Worm (Caenorhabditis elegans) whole organism, L4 larva: ENCODE results near the gene chil-23.
A peak's percentile ranks its signal among the peaks of the same experiment; 100 is the strongest.

ENCODE experiments used
- F44E2.7 ChIP-seq: fragments of 200-800 bp; sonication (Bioruptor generic); IDR thresholded peaks from 2 replicates; pipeline ENCODE4 v2.1.2; 2022; ENCODE audit warnings: missing genetic modification characterization, missing compliant biosample characterization
- R02D3.7 ChIP-seq: fragments of 150-350 bp; sonication (generic microtip); optimal IDR thresholded peaks from 3 replicates; lab custom pipeline; 2014; ENCODE audit warnings: missing biosample characterization, missing genetic modification characterization
- Y48G9A.11 ChIP-seq: fragments of 200-800 bp; sonication (Bioruptor generic); IDR thresholded peaks from 2 replicates; pipeline ENCODE4 v1.3.6; 2022; ENCODE audit warnings: missing genetic modification reagents, missing genetic modification characterization, missing compliant biosample characterization
- Y75B8A.6 ChIP-seq: fragments of 200-800 bp; sonication (Bioruptor generic); IDR thresholded peaks from 2 replicates; pipeline ENCODE4 v1.3.6; 2022; ENCODE audit warnings: missing genetic modification reagents, missing genetic modification characterization, missing compliant biosample characterization
- ZK337.2 ChIP-seq: fragments of 200-800 bp; sonication (Bioruptor generic); IDR thresholded peaks from 2 replicates; pipeline ENCODE4 v1.3.6; 2022; ENCODE audit warnings: missing genetic modification reagents, missing genetic modification characterization, missing compliant biosample characterization
- aha-1 ChIP-seq: fragments of 150-350 bp; peaks from one replicate; lab custom pipeline; 2014; ENCODE audit warnings: missing biosample characterization, missing genetic modification characterization
- attf-4 ChIP-seq: sonication (generic microtip); optimal IDR thresholded peaks from 3 replicates; lab custom pipeline; 2017; ENCODE audit warnings: missing biosample characterization, missing genetic modification characterization
- ceh-82 ChIP-seq: sonication (generic microtip); optimal IDR thresholded peaks from 2 replicates; lab custom pipeline; 2017; ENCODE audit warnings: missing biosample characterization, missing genetic modification characterization
- ces-1 ChIP-seq: fragments of 150-350 bp; sonication (generic microtip); optimal IDR thresholded peaks from 4 replicates; lab custom pipeline; 2014; ENCODE audit warnings: missing biosample characterization, missing genetic modification reagents, missing genetic modification characterization
- ctbp-1 ChIP-seq: fragments of 200-800 bp; sonication (Bioruptor generic); IDR thresholded peaks from 2 replicates; pipeline ENCODE4 v1.3.6; 2022; ENCODE audit warnings: missing genetic modification reagents, missing genetic modification characterization, missing compliant biosample characterization
- daf-12 ChIP-seq: fragments of 150-350 bp; optimal IDR thresholded peaks from 2 replicates; lab custom pipeline; 2014; ENCODE audit warnings: missing biosample characterization, missing genetic modification reagents, missing genetic modification characterization
- daf-16 ChIP-seq, 3 experiments: sonication (generic microtip); optimal IDR thresholded peaks; 2 replicates each; lab custom pipeline; 2016 to 2017; ENCODE audit warnings: missing genetic modification characterization in 3 of 3, missing genetic modification reagents in 3 of 3, mild to moderate bottlenecking in 2 of 3, missing compliant biosample characterization in 2 of 3, missing biosample characterization in 1 of 3, moderate library complexity in 1 of 3
- daf-19 ChIP-seq: fragments of 200-800 bp; sonication (Bioruptor generic); conservative IDR thresholded peaks from 2 replicates; pipeline ENCODE4 v1.3.6; 2022; ENCODE audit warnings: missing genetic modification characterization, missing compliant biosample characterization
- dmd-6 ChIP-seq: fragments of 200-800 bp; sonication (Bioruptor generic); IDR thresholded peaks from 2 replicates; pipeline ENCODE4 v1.3.6; 2022; ENCODE audit warnings: missing genetic modification reagents, missing genetic modification characterization, missing compliant biosample characterization
- dve-1 ChIP-seq: sonication (generic microtip); optimal IDR thresholded peaks from 2 replicates; lab custom pipeline; 2017; ENCODE audit warnings: antibody characterized with exemption, mild to moderate bottlenecking, missing genetic modification characterization, missing compliant biosample characterization; ENCODE audit not compliant: insufficient read depth
- egl-27 ChIP-seq: sonication (generic microtip); optimal IDR thresholded peaks from 3 replicates; lab custom pipeline; 2017; ENCODE audit warnings: missing biosample characterization, missing genetic modification reagents, missing genetic modification characterization
- gei-8 ChIP-seq: fragments of 200-800 bp; sonication (Bioruptor generic); optimal IDR thresholded peaks from 2 replicates; lab custom pipeline; 2018; ENCODE audit warnings: mild to moderate bottlenecking, missing genetic modification characterization, missing compliant biosample characterization
- hif-1 ChIP-seq, 2 experiments: sonication (generic microtip); optimal IDR thresholded peaks; 2 replicates each; lab custom pipeline; 2016 to 2017; ENCODE audit warnings: missing compliant biosample characterization in 2 of 2, missing genetic modification characterization in 2 of 2, missing genetic modification reagents in 2 of 2, missing genotype in 2 of 2, mild to moderate bottlenecking in 1 of 2
- hlh-11 ChIP-seq: fragments of 200-800 bp; sonication (Bioruptor generic); optimal IDR thresholded peaks from 2 replicates; lab custom pipeline; 2018; ENCODE audit warnings: mild to moderate bottlenecking, missing genetic modification characterization, missing compliant biosample characterization
- hlh-30 ChIP-seq: sonication (generic microtip); optimal IDR thresholded peaks from 2 replicates; lab custom pipeline; 2017; ENCODE audit warnings: antibody characterized with exemption, mild to moderate bottlenecking, missing genetic modification characterization, missing compliant biosample characterization; ENCODE audit not compliant: insufficient read depth
- lin-15B ChIP-seq: fragments of 150-350 bp; sonication (generic microtip); optimal IDR thresholded peaks from 3 replicates; lab custom pipeline; 2014; ENCODE audit warnings: missing biosample characterization, missing genetic modification characterization
- lin-29 ChIP-seq: fragments of 200-800 bp; sonication (Bioruptor generic); IDR thresholded peaks from 2 replicates; pipeline ENCODE4 v1.3.6; 2022; ENCODE audit warnings: missing genetic modification reagents, missing genetic modification characterization, missing compliant biosample characterization
- lsy-2 ChIP-seq, 2 experiments: fragments of 150-350 bp in 1 of 2; sonication (generic microtip) in 1 of 2; optimal IDR thresholded peaks; 2 replicates each; lab custom pipeline; 2014 to 2017; ENCODE audit warnings: missing biosample characterization in 2 of 2, missing genetic modification characterization in 2 of 2
- madf-9 ChIP-seq: fragments of 200-800 bp; sonication (Bioruptor generic); conservative IDR thresholded peaks from 2 replicates; pipeline ENCODE4 v1.3.6; 2022; ENCODE audit warnings: missing genetic modification reagents, missing genetic modification characterization, missing compliant biosample characterization
- mdl-1 ChIP-seq, 2 experiments: fragments of 150-350 bp in 1 of 2; sonication (generic microtip) in 1 of 2; optimal IDR thresholded peaks; 2 replicates each; lab custom pipeline; 2014 to 2017; ENCODE audit warnings: missing biosample characterization in 2 of 2, missing genetic modification characterization in 2 of 2
- mdt-29 ChIP-seq: fragments of 200-800 bp; sonication (Bioruptor generic); IDR thresholded peaks from 2 replicates; pipeline ENCODE4 v1.3.6; 2022; ENCODE audit warnings: missing genetic modification reagents, missing genetic modification characterization, missing compliant biosample characterization
- mep-1 ChIP-seq: fragments of 150-350 bp; sonication (generic microtip); optimal IDR thresholded peaks from 3 replicates; lab custom pipeline; 2014; ENCODE audit warnings: missing biosample characterization, missing genetic modification characterization
- nhr-10 ChIP-seq: fragments of 150-350 bp; optimal IDR thresholded peaks from 2 replicates; lab custom pipeline; 2014; ENCODE audit warnings: missing biosample characterization, missing genetic modification characterization
- nhr-11 ChIP-seq: fragments of 150-350 bp; optimal IDR thresholded peaks from 2 replicates; lab custom pipeline; 2014; ENCODE audit warnings: missing biosample characterization, missing genetic modification characterization
- nhr-28 ChIP-seq: fragments of 150-350 bp; optimal IDR thresholded peaks from 2 replicates; lab custom pipeline; 2014; ENCODE audit warnings: missing biosample characterization, missing genetic modification characterization
- nhr-48 ChIP-seq: sonication (generic microtip); optimal IDR thresholded peaks from 2 replicates; lab custom pipeline; 2016; ENCODE audit warnings: mild to moderate bottlenecking, missing genetic modification characterization, missing compliant biosample characterization
- nhr-6 ChIP-seq: fragments of 150-350 bp; optimal IDR thresholded peaks from 2 replicates; lab custom pipeline; 2014; ENCODE audit warnings: missing biosample characterization, missing genetic modification characterization
- php-3 ChIP-seq: fragments of 200-800 bp; sonication (Bioruptor generic); IDR thresholded peaks from 2 replicates; pipeline ENCODE4 v1.3.6; 2022; ENCODE audit warnings: missing genetic modification reagents, missing genetic modification characterization, missing compliant biosample characterization
- sdz-12 ChIP-seq: fragments of 200-800 bp; sonication (Bioruptor generic); optimal IDR thresholded peaks from 2 replicates; lab custom pipeline; 2018; ENCODE audit warnings: mild to moderate bottlenecking, missing genetic modification characterization, missing compliant biosample characterization
- snpc-1.2 ChIP-seq: fragments of 200-800 bp; sonication (Bioruptor generic); IDR thresholded peaks from 2 replicates; pipeline ENCODE4 v1.3.6; 2022; ENCODE audit warnings: missing genetic modification reagents, missing genetic modification characterization, missing compliant biosample characterization
- unc-130 ChIP-seq: sonication (generic microtip); optimal IDR thresholded peaks from 2 replicates; lab custom pipeline; 2016; ENCODE audit warnings: missing genetic modification reagents, missing genetic modification characterization, missing compliant biosample characterization
- unc-62 ChIP-seq, 3 experiments: fragments of 150-350 bp in 1 of 3; sonication (generic microtip); optimal IDR thresholded peaks in 2 of 3; peaks in 1 of 3; 1 replicate in 1 of 3; 2 replicates in 2 of 3; lab custom pipeline; 2014 to 2017; ENCODE audit warnings: missing biosample characterization in 3 of 3, missing genetic modification characterization in 3 of 3, missing genetic modification reagents in 3 of 3, missing genotype in 1 of 3
- zag-1 ChIP-seq: fragments of 150-350 bp; optimal IDR thresholded peaks from 2 replicates; lab custom pipeline; 2014; ENCODE audit warnings: missing biosample characterization, missing genetic modification characterization
- zfp-2 ChIP-seq: sonication (generic microtip); optimal IDR thresholded peaks from 2 replicates; lab custom pipeline; 2016; ENCODE audit warnings: mild to moderate bottlenecking, missing genetic modification characterization, missing compliant biosample characterization
- zip-11 ChIP-seq: fragments of 200-800 bp; sonication (Bioruptor generic); IDR thresholded peaks from 2 replicates; pipeline ENCODE4 v1.3.6; 2022; ENCODE audit warnings: missing genetic modification characterization, missing compliant biosample characterization
- zip-2 ChIP-seq: fragments of 150-350 bp; optimal IDR thresholded peaks from 2 replicates; lab custom pipeline; 2014; ENCODE audit warnings: missing biosample characterization, missing genetic modification characterization

The chil-23 gene

ce11 chrII:9500926-9501325 lies 32.5 kb upstream of the chil-23 start (continued):
- TF ChIP-seq nhr-11: peak; percentile 12
- peak; percentile 92 for TF ChIP-seq nhr-28
- peak in 1 of 2 experiments; percentile 49 for TF ChIP-seq hif-1 (tag; optimal IDR thresholded peaks at IDR 0.05; lab: Kevin White, UChicago)

ce11 chrII:9498589-9498988 lies 30.2 kb upstream of the chil-23 start:
- TF ChIP-seq hlh-11 (tag; lab: Kevin White, UChicago): peak; percentile 60
- no peak for TF ChIP-seq daf-16 (GFP tag; optimal IDR thresholded peaks at IDR 0.05; lab: Kevin White, UChicago)
- TF ChIP-seq daf-16 (tag; optimal IDR thresholded peaks at IDR 0.05; lab: Kevin White, UChicago): peak; percentile 31
- no peak for TF ChIP-seq nhr-48 (tag; lab: Kevin White, UChicago)
- no peak for TF ChIP-seq F44E2.7 (GFP tag; lab: Robert Waterston, UW)
- TF ChIP-seq dmd-6 (GFP tag; lab: Robert Waterston, UW): peak; percentile 90
- peak; percentile 32 for TF ChIP-seq dve-1 (tag; lab: Kevin White, UChicago)
- TF ChIP-seq nhr-28: peak; percentile 45
- TF ChIP-seq php-3 (GFP tag; lab: Robert Waterston, UW): 0 out of 2 replicates have a peak, but pooled peaks have one; percentile 13
- 0 out of 2 replicates have a peak, but pooled peaks have one; percentile 25 for TF ChIP-seq mdt-29 (GFP tag; lab: Robert Waterston, UW)
- TF ChIP-seq lsy-2 (tag; optimal IDR thresholded peaks at IDR 0.05; lab: Kevin White, UChicago): peak in 1 of 2 experiments; percentile 15

- TF ChIP-seq ctbp-1 (GFP tag; lab: Robert Waterston, UW) (peak; percentile 52; the same call in 1 of the 2 replicates), mep-1 (tag; lab: Kevin White, UChicago) (peak; percentile 25), lsy-2 (tag; optimal IDR thresholded peaks at IDR 0.05; lab: Kevin White, UChicago) (peak in 1 of 2 experiments; percentile 14), zfp-2 (tag; lab: Kevin White, UChicago) (no peak)
These were observed 28.9 kb upstream of the chil-23 start for ce11 chrII:9497309-9497708.

ce11 chrII:9493242-9494058 lies 25.0 kb upstream of the chil-23 start:
- TF ChIP-seq php-3 (GFP tag; lab: Robert Waterston, UW) (no peak), nhr-6 (tag; lab: Kevin White, UChicago) (no peak), ces-1 (GFP tag; lab: Kevin White, UChicago) (no peak), unc-130 (no peak), mdl-1 (tag; optimal IDR thresholded peaks at IDR 0.05; lab: Kevin White, UChicago) (peak in 1 of 2 experiments; percentile 25), mep-1 (tag; lab: Kevin White, UChicago) (no peak), unc-62 (GFP tag; optimal IDR thresholded peaks at IDR 0.05 in 1 of 2; lab: Kevin White, UChicago) (peak in 1 of 2 experiments; percentile 59), unc-62 (tag; optimal IDR thresholded peaks at IDR 0.05; lab: Kevin White, UChicago) (no peak), mdt-29 (GFP tag; lab: Robert Waterston, UW) (no peak), madf-9 (GFP tag; lab: Robert Waterston, UW) (no peak), hlh-30 (tag; lab: Kevin White, UChicago) (peak; percentile 56), ZK337.2 (GFP tag; lab: Robert Waterston, UW) (no peak), lin-15B (tag; lab: Kevin White, UChicago) (no peak), snpc-1.2 (GFP tag; lab: Robert Waterston, UW) (no peak), nhr-28 (peak; percentile 31), gei-8 (GFP tag; lab: Kevin White, UChicago) (peak; percentile 5), daf-19 (no peak), ceh-82 (tag; lab: Kevin White, UChicago) (no peak), zag-1 (tag; lab: Kevin White, UChicago) (no peak), R02D3.7 (no peak), daf-12 (no peak), nhr-48 (tag; lab: Kevin White, UChicago) (peak; percentile 97), sdz-12 (no peak), nhr-10 (no peak), attf-4 (tag; lab: Kevin White, UChicago) (no peak), zip-2 (tag; lab: Kevin White, UChicago) (no peak), zip-11 (no peak), Y48G9A.11 (GFP tag; lab: Robert Waterston, UW) (no peak), Y75B8A.6 (GFP tag; lab: Robert Waterston, UW) (no peak), egl-27 (no peak), dmd-6 (GFP tag; lab: Robert Waterston, UW) (peak; percentile 46), lin-29 (GFP tag; lab: Robert Waterston, UW) (no peak), aha-1 (tag; lab: Kevin White, UChicago) (peak; percentile 93)
